Worm (Caenorhabditis elegans) whole organism, L1 larva: Measurements from ENCODE around the gene ltah-1.1.

Source experiments
- C04F5.9 ChIP-seq: sonication (generic microtip); optimal IDR thresholded peaks from 2 replicates; lab custom pipeline; 2016; ENCODE audit warnings: missing genetic modification characterization, missing compliant biosample characterization
- F16B12.6 ChIP-seq: fragments of 150-350 bp; optimal IDR thresholded peaks from 2 replicates; lab custom pipeline; 2014; ENCODE audit warnings: missing biosample characterization, missing genetic modification characterization
- Y116A8C.19 ChIP-seq: sonication (generic microtip); optimal IDR thresholded peaks from 2 replicates; lab custom pipeline; 2016; ENCODE audit warnings: missing compliant biosample characterization, missing genetic modification characterization, borderline replicate concordance
- aha-1 ChIP-seq: fragments of 150-350 bp; optimal IDR thresholded peaks from 2 replicates; lab custom pipeline; 2014; ENCODE audit warnings: missing biosample characterization, missing genetic modification characterization
- aly-2 ChIP-seq: fragments of 150-350 bp; optimal IDR thresholded peaks from 2 replicates; lab custom pipeline; 2014; ENCODE audit warnings: missing biosample characterization, missing genetic modification characterization
- ama-1 ChIP-seq: fragments of 150-350 bp; optimal IDR thresholded peaks from 2 replicates; lab custom pipeline; 2014
- ceh-8 ChIP-seq: fragments of 200-800 bp; sonication (Bioruptor generic); optimal IDR thresholded peaks from 2 replicates; lab custom pipeline; 2018; ENCODE audit warnings: mild to moderate bottlenecking, missing genetic modification characterization, moderate library complexity, missing compliant biosample characterization
- ceh-88 ChIP-seq: fragments of 200-800 bp; sonication (Bioruptor generic); IDR thresholded peaks from 2 replicates; pipeline ENCODE4 v1.3.6; 2022; ENCODE audit warnings: missing genetic modification characterization, missing compliant biosample characterization
- ceh-90 ChIP-seq: sonication (generic microtip); optimal IDR thresholded peaks from 2 replicates; lab custom pipeline; 2016; ENCODE audit warnings: missing genetic modification characterization, missing compliant biosample characterization
- efl-3 ChIP-seq: fragments of 200-800 bp; sonication (Bioruptor generic); optimal IDR thresholded peaks from 2 replicates; lab custom pipeline; 2018; ENCODE audit warnings: mild to moderate bottlenecking, missing genetic modification characterization, missing compliant biosample characterization
- elt-2 ChIP-seq: sonication (generic microtip); optimal IDR thresholded peaks from 2 replicates; lab custom pipeline; 2016; ENCODE audit warnings: missing genetic modification characterization, mild to moderate bottlenecking, inconsistent platforms, missing compliant biosample characterization, missing genetic modification reagents
- hlh-17 ChIP-seq: fragments of 200-800 bp; sonication (Bioruptor generic); optimal IDR thresholded peaks from 2 replicates; lab custom pipeline; 2018; ENCODE audit warnings: missing genetic modification characterization, mild to moderate bottlenecking, missing compliant biosample characterization, moderate library complexity, borderline replicate concordance
- hpl-2 ChIP-seq: fragments of 150-350 bp; optimal IDR thresholded peaks from 2 replicates; lab custom pipeline; 2014; ENCODE audit warnings: missing biosample characterization, missing genetic modification reagents, missing genetic modification characterization
- isw-1 ChIP-seq: fragments of 200-800 bp; sonication (Bioruptor generic); IDR thresholded peaks from 2 replicates; pipeline ENCODE4 v1.3.6; 2022; ENCODE audit warnings: missing genetic modification characterization, missing compliant biosample characterization
- jun-1 ChIP-seq: fragments of 150-350 bp; optimal IDR thresholded peaks from 2 replicates; lab custom pipeline; 2014; ENCODE audit warnings: missing biosample characterization, missing genetic modification reagents, missing genetic modification characterization
- lin-14 ChIP-seq: fragments of 200-800 bp; sonication (Bioruptor generic); optimal IDR thresholded peaks from 2 replicates; lab custom pipeline; 2018; ENCODE audit warnings: mild to moderate bottlenecking, missing genetic modification characterization, moderate library complexity, missing compliant biosample characterization
- lin-39 ChIP-seq: fragments of 150-350 bp; optimal IDR thresholded peaks from 2 replicates; lab custom pipeline; 2014; ENCODE audit warnings: missing biosample characterization, missing genetic modification reagents, missing genetic modification characterization
- lir-3 ChIP-seq: sonication (generic microtip); optimal IDR thresholded peaks from 2 replicates; lab custom pipeline; 2016; ENCODE audit warnings: mild to moderate bottlenecking, missing genetic modification characterization, moderate library complexity, missing compliant biosample characterization; ENCODE audit not compliant: poor library complexity
- mep-1 ChIP-seq: fragments of 150-350 bp; optimal IDR thresholded peaks from 2 replicates; lab custom pipeline; 2014; ENCODE audit warnings: missing biosample characterization, missing genetic modification characterization
- nhr-28 ChIP-seq: fragments of 150-350 bp; optimal IDR thresholded peaks from 2 replicates; lab custom pipeline; 2014; ENCODE audit warnings: missing biosample characterization, missing genetic modification characterization
- nhr-71 ChIP-seq: sonication (generic microtip); optimal IDR thresholded peaks from 2 replicates; lab custom pipeline; 2016; ENCODE audit warnings: mild to moderate bottlenecking, missing genetic modification characterization, moderate library complexity, missing compliant biosample characterization
- pax-3 ChIP-seq: fragments of 200-800 bp; sonication (Bioruptor generic); optimal IDR thresholded peaks from 2 replicates; lab custom pipeline; 2018; ENCODE audit warnings: mild to moderate bottlenecking, missing genetic modification characterization, moderate library complexity, missing compliant biosample characterization
- pqm-1 ChIP-seq: sonication (generic microtip); optimal IDR thresholded peaks from 3 replicates; lab custom pipeline; 2017; ENCODE audit warnings: missing biosample characterization, missing genetic modification characterization
- snpc-4 ChIP-seq: fragments of 150-350 bp; optimal IDR thresholded peaks from 2 replicates; lab custom pipeline; 2014; ENCODE audit warnings: missing biosample characterization, missing genetic modification characterization
- snu-23 ChIP-seq: sonication (generic microtip); optimal IDR thresholded peaks from 2 replicates; lab custom pipeline; 2016; ENCODE audit warnings: missing genetic modification characterization, missing compliant biosample characterization
- tbx-2 ChIP-seq: sonication (generic microtip); optimal IDR thresholded peaks from 2 replicates; lab custom pipeline; 2016; ENCODE audit warnings: missing genetic modification characterization, missing compliant biosample characterization
- tlp-1 ChIP-seq: fragments of 150-350 bp; optimal IDR thresholded peaks from 2 replicates; lab custom pipeline; 2014; ENCODE audit warnings: missing biosample characterization, missing genetic modification characterization
- unc-130 ChIP-seq: fragments of 150-350 bp; optimal IDR thresholded peaks from 2 replicates; lab custom pipeline; 2017; ENCODE audit warnings: missing biosample characterization, missing genetic modification characterization, inconsistent platforms
- unc-62 ChIP-seq: fragments of 150-350 bp; optimal IDR thresholded peaks from 2 replicates; lab custom pipeline; 2014; ENCODE audit warnings: missing biosample characterization, missing genetic modification reagents, missing genetic modification characterization
- unc-86 ChIP-seq: sonication (generic microtip); optimal IDR thresholded peaks from 2 replicates; lab custom pipeline; 2016; ENCODE audit warnings: missing genetic modification characterization, missing compliant biosample characterization
- unc-98 ChIP-seq: fragments of 200-800 bp; sonication (Bioruptor generic); IDR thresholded peaks from 2 replicates; pipeline ENCODE4 v1.3.6; 2022; ENCODE audit warnings: missing genetic modification characterization, missing compliant biosample characterization
- xbp-1 ChIP-seq: sonication (generic microtip); optimal IDR thresholded peaks from 2 replicates; lab custom pipeline; 2016; ENCODE audit warnings: missing genetic modification characterization, missing compliant biosample characterization

The ltah-1.1 gene

DNA sequence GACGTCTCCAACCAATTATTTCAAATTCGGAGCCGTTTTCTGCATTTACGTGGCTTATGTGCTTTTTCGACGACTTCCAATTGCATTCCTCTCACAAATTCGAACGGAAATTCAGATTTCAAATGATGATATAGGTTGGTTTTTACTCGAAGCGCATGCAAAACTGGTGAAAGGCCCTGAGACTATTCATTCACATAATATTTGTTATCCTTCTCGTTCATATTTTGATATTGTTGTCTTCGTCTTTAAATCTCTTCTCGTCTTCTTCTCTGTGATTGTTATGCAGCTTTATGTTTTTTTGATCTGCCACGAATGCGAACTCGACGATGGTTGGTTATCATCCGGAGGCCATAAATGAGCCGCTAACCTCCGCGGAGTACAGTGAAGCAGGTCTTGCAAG is 3.5 kb downstream of the ltah-1.1 start, which contains the start of gene hpo-12:
hpo-12 (plus strand) TSS at position 301 of the 400 bp plus-strand sequence.
- TF ChIP-seq unc-130 (tag; lab: Kevin White, UChicago) = no peak
- TF ChIP-seq ceh-8 (GFP tag; lab: Kevin White, UChicago) = no peak
- TF ChIP-seq F16B12.6 (tag; lab: Kevin White, UChicago) = no peak
- no peak for TF ChIP-seq nhr-71 (tag; lab: Kevin White, UChicago)
- no peak for TF ChIP-seq aha-1
- TF ChIP-seq nhr-28 (tag; lab: Kevin White, UChicago) = no peak
- TF ChIP-seq jun-1 (tag; lab: Kevin White, UChicago) = no peak
- no peak for TF ChIP-seq lin-14

DNA sequence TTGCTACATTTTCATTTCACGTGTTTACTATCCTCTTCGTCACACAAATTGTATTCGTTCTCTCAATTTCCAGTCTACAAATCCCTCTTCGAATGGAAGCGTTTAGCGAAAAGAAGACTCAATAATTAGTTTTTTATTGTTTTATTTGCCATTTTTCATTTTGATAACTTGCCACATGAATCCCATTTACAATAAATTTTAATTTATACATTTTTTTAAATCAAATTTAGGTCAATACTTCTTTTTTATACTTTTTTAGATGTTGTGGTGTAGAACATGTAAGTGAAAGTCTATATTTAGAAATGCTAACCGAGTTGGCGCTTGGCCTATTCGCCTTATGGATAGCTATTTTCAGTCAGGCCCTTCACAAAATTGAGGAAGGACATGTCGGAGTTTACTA is 8.2 kb downstream of the ltah-1.1 start, which contains the start of gene erl-1:
erl-1 (plus strand) TSS at position 301 of the 400 bp plus-strand sequence.
- TF ChIP-seq unc-130 (tag; lab: Kevin White, UChicago) (no peak), hlh-17 (GFP tag; lab: Kevin White, UChicago) (no peak), tbx-2 (no peak), unc-86 (tag; lab: Kevin White, UChicago) (no peak), lin-39 (tag; lab: Kevin White, UChicago) (no peak), hpl-2 (GFP tag; lab: Kevin White, UChicago) (no peak), lir-3 (tag; lab: Kevin White, UChicago) (no peak), pax-3 (tag; lab: Kevin White, UChicago) (no peak), unc-98 (GFP tag; lab: Robert Waterston, UW) (no peak), snu-23 (GFP tag; lab: Kevin White, UChicago) (no peak)

ce11 chrIV:12289149-12289548 is 9.7 kb downstream of the ltah-1.1 start, which contains the start of gene C42C1.9:
Gene C42C1.9 (plus strand): TSS chrIV:12289449.
- TF ChIP-seq C04F5.9 = no peak
- TF ChIP-seq F16B12.6 (tag; lab: Kevin White, UChicago) = no peak
- no peak for TF ChIP-seq elt-2 (tag; lab: Kevin White, UChicago)

DNA sequence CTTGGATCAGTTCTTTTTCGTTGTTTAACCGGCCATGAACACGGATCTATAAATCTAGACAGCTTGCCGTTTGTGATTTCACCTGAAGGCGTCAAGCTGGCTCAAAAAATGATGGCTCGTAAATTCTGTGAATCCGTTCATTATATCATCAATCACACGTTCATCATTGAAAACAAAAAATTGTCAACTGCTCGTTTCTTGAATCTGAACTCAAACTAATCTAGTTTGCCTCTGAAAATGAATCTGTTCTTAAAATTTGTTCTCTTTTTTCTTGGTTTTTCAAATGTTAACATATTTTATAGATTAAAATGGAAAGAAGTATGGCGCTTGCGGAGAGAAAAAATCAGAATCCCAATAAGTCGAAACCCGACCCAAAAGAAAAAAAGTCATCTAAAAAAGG is 11.3 kb downstream of the ltah-1.1 start, which contains the start of gene C42C1.8:
C42C1.8 (plus strand) TSS at position 301 of the 400 bp plus-strand sequence.
- TF ChIP-seq ceh-90 = no peak
- TF ChIP-seq efl-3 (GFP tag; lab: Kevin White, UChicago) = no peak
- no peak for TF ChIP-seq lir-3 (tag; lab: Kevin White, UChicago)
- TF ChIP-seq nhr-28 (tag; lab: Kevin White, UChicago) = no peak
- TF ChIP-seq ama-1 (lab: Kevin White, UChicago) = no peak
- TF ChIP-seq mep-1 = no peak
- TF ChIP-seq aly-2 (tag; lab: Kevin White, UChicago) = no peak

- TF ChIP-seq tlp-1 (tag; lab: Kevin White, UChicago) = no peak
- no peak for TF ChIP-seq elt-2 (tag; lab: Kevin White, UChicago)
- no peak for TF ChIP-seq isw-1 (GFP tag; lab: Robert Waterston, UW)
- TF ChIP-seq xbp-1 (tag; lab: Kevin White, UChicago) = no peak
Measured at ce11 chrIV:12301161-12301560, 21.7 kb downstream of the ltah-1.1 start, which contains the start of gene oac-59. Gene oac-59 (minus strand): TSS chrIV:12301261.

DNA sequence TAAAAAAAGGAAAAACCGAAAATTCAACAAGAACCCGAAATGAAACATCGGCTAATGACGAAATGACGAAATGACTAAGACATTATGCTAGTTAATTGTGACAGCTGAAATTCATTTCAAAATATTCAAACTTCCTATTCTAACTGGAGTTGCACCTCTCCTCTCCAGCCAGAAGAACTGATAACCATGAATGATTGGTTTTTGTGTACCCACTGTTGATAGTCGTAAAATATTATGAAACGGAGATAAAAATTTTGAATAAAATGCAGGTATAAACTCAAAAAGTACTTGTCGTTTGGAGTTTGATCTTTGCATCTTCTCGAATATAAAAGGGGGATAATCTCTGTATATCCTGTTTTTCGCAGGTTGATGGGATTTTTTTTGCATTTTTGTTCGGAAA is 23.5 kb downstream of the ltah-1.1 start:
- TF ChIP-seq Y116A8C.19 (no peak), elt-2 (tag; lab: Kevin White, UChicago) (peak; percentile 43)

- no peak for TF ChIP-seq pqm-1 (tag; lab: Kevin White, UChicago)
- no peak for TF ChIP-seq unc-62
- TF ChIP-seq ceh-88 = no peak
- no peak for TF ChIP-seq pax-3 (tag; lab: Kevin White, UChicago)
- no peak for TF ChIP-seq lir-3 (tag; lab: Kevin White, UChicago)
- no peak for TF ChIP-seq hlh-17 (GFP tag; lab: Kevin White, UChicago)
- no peak for TF ChIP-seq C04F5.9
- no peak for TF ChIP-seq snpc-4 (tag; lab: Kevin White, UChicago)
- no peak for TF ChIP-seq tbx-2
Measured at ce11 chrIV:12304750-12305149, 25.3 kb downstream of the ltah-1.1 start.
